Worm (Caenorhabditis elegans) whole organism, mixed stage, embryonic: ENCODE data around the gene hyls-1.

Experiments
- M03D4.4 ChIP-seq: sonication (generic microtip); optimal IDR thresholded peaks from 2 replicates; lab custom pipeline; 2017; ENCODE audit warnings: mild to moderate bottlenecking, missing genetic modification characterization, missing compliant biosample characterization
- ceh-39 ChIP-seq: fragments of 150-350 bp; optimal IDR thresholded peaks from 2 replicates; lab custom pipeline; 2014; ENCODE audit warnings: missing biosample characterization, missing genetic modification characterization
- ceh-43 ChIP-seq: fragments of 200-800 bp; sonication (Bioruptor generic); optimal IDR thresholded peaks from 2 replicates; lab custom pipeline; 2018; ENCODE audit warnings: mild to moderate bottlenecking, missing genetic modification characterization, moderate library complexity, missing compliant biosample characterization
- drap-1 ChIP-seq: fragments of 200-800 bp; sonication (Bioruptor generic); optimal IDR thresholded peaks from 3 replicates; lab custom pipeline; 2018; ENCODE audit warnings: mild to moderate bottlenecking, missing genetic modification characterization, missing compliant biosample characterization
- elt-3 ChIP-seq: fragments of 150-350 bp; optimal IDR thresholded peaks from 2 replicates; lab custom pipeline; 2014; ENCODE audit warnings: missing biosample characterization, missing genetic modification characterization
- lin-13 ChIP-seq: fragments of 150-350 bp; optimal IDR thresholded peaks from 2 replicates; lab custom pipeline; 2014; ENCODE audit warnings: missing biosample characterization, missing genetic modification characterization
- mls-2 ChIP-seq: sonication (generic microtip); optimal IDR thresholded peaks from 2 replicates; lab custom pipeline; 2016; ENCODE audit warnings: mild to moderate bottlenecking, missing genetic modification characterization, moderate library complexity, missing compliant biosample characterization
- nhr-237 ChIP-seq: fragments of 150-350 bp; optimal IDR thresholded peaks from 2 replicates; lab custom pipeline; 2014; ENCODE audit warnings: missing biosample characterization, missing genetic modification characterization
- nhr-76 ChIP-seq: sonication (generic microtip); optimal IDR thresholded peaks from 2 replicates; lab custom pipeline; 2017; ENCODE audit warnings: missing biosample characterization, missing genetic modification characterization
- pha-4 ChIP-seq: fragments of 150-350 bp; optimal IDR thresholded peaks from 2 replicates; lab custom pipeline; 2018; ENCODE audit warnings: missing biosample characterization, missing genetic modification reagents, missing genetic modification characterization
- snpc-4 ChIP-seq: fragments of 150-350 bp; optimal IDR thresholded peaks from 2 replicates; lab custom pipeline; 2014; ENCODE audit warnings: missing biosample characterization, missing genetic modification characterization
- unc-39 ChIP-seq: fragments of 150-350 bp; optimal IDR thresholded peaks from 2 replicates; lab custom pipeline; 2014; ENCODE audit warnings: missing biosample characterization, missing genetic modification characterization
- unc-62 ChIP-seq: fragments of 150-350 bp; optimal IDR thresholded peaks from 2 replicates; lab custom pipeline; 2014; ENCODE audit warnings: missing biosample characterization, missing genetic modification reagents, missing genetic modification characterization
- ztf-11 ChIP-seq: fragments of 150-350 bp; optimal IDR thresholded peaks from 2 replicates; lab custom pipeline; 2014; ENCODE audit warnings: missing biosample characterization, missing genetic modification characterization

DNA sequence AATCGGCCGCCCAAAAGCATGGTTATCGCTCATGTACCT is 268 bp upstream of the hyls-1 start, which contains the start of gene hpo-9:
- no peak for TF ChIP-seq mls-2 (tag; lab: Kevin White, UChicago)
- TF ChIP-seq lin-13 (tag; lab: Kevin White, UChicago), result no peak
- no peak for TF ChIP-seq unc-62
- TF ChIP-seq ceh-43, result no peak
- no peak for TF ChIP-seq M03D4.4
- TF ChIP-seq drap-1, result no peak
- TF ChIP-seq unc-39, result no peak
- TF ChIP-seq snpc-4 (tag; lab: Kevin White, UChicago), result no peak
- TF ChIP-seq ztf-11 (tag; lab: Kevin White, UChicago), result no peak
- TF ChIP-seq nhr-76, result no peak
- no peak for TF ChIP-seq pha-4 (tag; lab: Kevin White, UChicago)
- TF ChIP-seq nhr-237 (tag; lab: Kevin White, UChicago), result no peak
- TF ChIP-seq elt-3 (tag; lab: Kevin White, UChicago), result no peak
- TF ChIP-seq ceh-39, result no peak
